Worm (Caenorhabditis elegans) whole organism, L2 larva: ENCODE results near the gene trx-2.
"Not testable (repeated sequence)": the region's sequence is repeated elsewhere in the genome, so short reads cannot be mapped to it uniquely, and the experiment has no call there.

ENCODE experiments used
- F13H6.1 ChIP-seq: sonication (generic microtip); optimal IDR thresholded peaks from 2 replicates; lab custom pipeline; 2016; ENCODE audit warnings: missing genetic modification characterization, missing compliant biosample characterization
- ama-1 ChIP-seq: fragments of 150-350 bp; optimal IDR thresholded peaks from 2 replicates; lab custom pipeline; 2018; ENCODE audit warnings: inconsistent platforms
- blmp-1 ChIP-seq: sonication (generic microtip); optimal IDR thresholded peaks from 2 replicates; lab custom pipeline; 2017; ENCODE audit warnings: missing genetic modification characterization, mild to moderate bottlenecking, missing compliant biosample characterization, antibody characterized with exemption, moderate library complexity; ENCODE audit not compliant: insufficient read depth
- ceh-16 ChIP-seq: fragments of 150-350 bp; optimal IDR thresholded peaks from 2 replicates; lab custom pipeline; 2014; ENCODE audit warnings: missing biosample characterization, missing genetic modification characterization
- ceh-82 ChIP-seq: fragments of 150-350 bp; optimal IDR thresholded peaks from 2 replicates; lab custom pipeline; 2014; ENCODE audit warnings: missing biosample characterization, missing genetic modification characterization
- lin-11 ChIP-seq: fragments of 150-350 bp; sonication (generic microtip); optimal IDR thresholded peaks from 2 replicates; lab custom pipeline; 2014; ENCODE audit warnings: missing biosample characterization, missing genetic modification characterization, inconsistent platforms, mixed read lengths
- mab-5 ChIP-seq: fragments of 150-350 bp; optimal IDR thresholded peaks from 2 replicates; lab custom pipeline; 2014; ENCODE audit warnings: missing biosample characterization, missing genetic modification characterization
- nhr-11 ChIP-seq: fragments of 150-350 bp; optimal IDR thresholded peaks from 2 replicates; lab custom pipeline; 2014; ENCODE audit warnings: missing biosample characterization, missing genetic modification characterization
- nhr-25 ChIP-seq: fragments of 150-350 bp; sonication (generic microtip); optimal IDR thresholded peaks from 3 replicates; lab custom pipeline; 2014; ENCODE audit warnings: missing biosample characterization, missing genetic modification characterization

ce11 chrV:10341905-10342328 is 27.4 kb downstream of the trx-2 start, which contains the start of gene K07C5.13:
- not testable (repeated sequence) for TF ChIP-seq ama-1 (lab: Kevin White, UChicago); lin-11; ceh-82; nhr-11 (tag; lab: Kevin White, UChicago); ceh-16 (tag; lab: Kevin White, UChicago)
- TF ChIP-seq F13H6.1 (tag; lab: Kevin White, UChicago): peak; percentile 77
- peak; percentile 4 for TF ChIP-seq blmp-1
- TF ChIP-seq mab-5 (tag; lab: Kevin White, UChicago): peak; percentile 30
- peak; percentile 27 for TF ChIP-seq nhr-25 (tag; lab: Kevin White, UChicago)
